Worm (Caenorhabditis elegans) whole organism, L4 larva: ENCODE data around the gene svop-1.
"Not testable (repeated sequence)": the region's sequence is repeated elsewhere in the genome, so short reads cannot be mapped to it uniquely, and the experiment has no call there.

Source experiments
- F37D6.2 ChIP-seq: sonication (generic microtip); optimal IDR thresholded peaks from 2 replicates; lab custom pipeline; 2016; ENCODE audit warnings: mild to moderate bottlenecking, missing genetic modification characterization, missing compliant biosample characterization
- Y75B8A.6 ChIP-seq: fragments of 200-800 bp; sonication (Bioruptor generic); IDR thresholded peaks from 2 replicates; pipeline ENCODE4 v1.3.6; 2022; ENCODE audit warnings: missing genetic modification reagents, missing genetic modification characterization, missing compliant biosample characterization
- ama-1 ChIP-seq: fragments of 150-350 bp; optimal IDR thresholded peaks from 2 replicates; lab custom pipeline; 2014; ENCODE audit warnings: inconsistent platforms, mixed read lengths
- hlh-30 ChIP-seq: sonication (generic microtip); optimal IDR thresholded peaks from 2 replicates; lab custom pipeline; 2017; ENCODE audit warnings: antibody characterized with exemption, mild to moderate bottlenecking, missing genetic modification characterization, missing compliant biosample characterization; ENCODE audit not compliant: insufficient read depth
- lir-3 ChIP-seq: sonication (generic microtip); optimal IDR thresholded peaks from 2 replicates; lab custom pipeline; 2016; ENCODE audit warnings: mild to moderate bottlenecking, missing genetic modification characterization, missing compliant biosample characterization
- mep-1 ChIP-seq: fragments of 150-350 bp; sonication (generic microtip); optimal IDR thresholded peaks from 3 replicates; lab custom pipeline; 2014; ENCODE audit warnings: missing biosample characterization, missing genetic modification characterization
- nhr-25 ChIP-seq: sonication (generic microtip); optimal IDR thresholded peaks from 2 replicates; lab custom pipeline; 2017; ENCODE audit warnings: missing genetic modification characterization, mild to moderate bottlenecking, missing compliant biosample characterization, antibody characterized with exemption, moderate library complexity, borderline replicate concordance; ENCODE audit not compliant: insufficient read depth
- nhr-41 ChIP-seq: fragments of 200-800 bp; sonication (Bioruptor generic); IDR thresholded peaks from 2 replicates; pipeline ENCODE4 v1.3.6; 2022; ENCODE audit warnings: missing genetic modification reagents, missing genetic modification characterization, missing compliant biosample characterization
- snpc-1.2 ChIP-seq: fragments of 200-800 bp; sonication (Bioruptor generic); IDR thresholded peaks from 2 replicates; pipeline ENCODE4 v1.3.6; 2022; ENCODE audit warnings: missing genetic modification reagents, missing genetic modification characterization, missing compliant biosample characterization
- tag-97 ChIP-seq: fragments of 200-800 bp; sonication (Bioruptor generic); IDR thresholded peaks from 2 replicates; pipeline ENCODE4 v1.3.6; 2022; ENCODE audit warnings: missing genetic modification characterization, missing compliant biosample characterization
- ztf-11 ChIP-seq: fragments of 150-350 bp; optimal IDR thresholded peaks from 2 replicates; lab custom pipeline; 2014; ENCODE audit warnings: missing biosample characterization, missing genetic modification characterization

DNA sequence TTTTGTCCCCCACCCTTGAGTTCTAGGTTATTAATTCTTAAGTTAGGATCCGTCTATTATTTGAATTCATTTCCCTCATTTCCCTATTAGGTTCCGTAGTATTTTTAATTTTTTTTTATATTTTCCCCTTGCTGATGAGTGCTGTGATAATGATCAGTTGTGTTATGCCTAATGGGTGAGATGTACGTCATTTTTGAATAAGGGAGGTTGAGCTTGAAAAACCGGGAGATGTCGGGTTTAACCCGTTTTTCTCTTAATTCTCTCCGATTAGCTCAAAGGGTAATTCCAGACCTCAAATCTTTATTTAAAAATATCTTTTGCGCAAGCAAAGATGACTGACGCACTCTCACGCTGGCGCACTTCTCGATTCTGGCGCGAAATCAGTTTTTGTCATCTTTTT, 24.5 kb downstream of the svop-1 start:
- TF ChIP-seq nhr-25 (tag; lab: Kevin White, UChicago); F37D6.2 (tag; lab: Kevin White, UChicago); hlh-30; lir-3; Y75B8A.6 (GFP tag; lab: Robert Waterston, UW); mep-1 (tag; lab: Kevin White, UChicago); ama-1 (lab: Kevin White, UChicago); tag-97 (GFP tag; lab: Robert Waterston, UW); ztf-11 (tag; lab: Kevin White, UChicago); nhr-41 (GFP tag; lab: Robert Waterston, UW): not testable (repeated sequence)
- 0 out of 2 replicates have a peak, but pooled peaks have one; percentile 26 for TF ChIP-seq snpc-1.2 (GFP tag; lab: Robert Waterston, UW)
